Worm (Caenorhabditis elegans): ENCODE measurements around the gene hif-1.

hif-1 gene

DNA sequence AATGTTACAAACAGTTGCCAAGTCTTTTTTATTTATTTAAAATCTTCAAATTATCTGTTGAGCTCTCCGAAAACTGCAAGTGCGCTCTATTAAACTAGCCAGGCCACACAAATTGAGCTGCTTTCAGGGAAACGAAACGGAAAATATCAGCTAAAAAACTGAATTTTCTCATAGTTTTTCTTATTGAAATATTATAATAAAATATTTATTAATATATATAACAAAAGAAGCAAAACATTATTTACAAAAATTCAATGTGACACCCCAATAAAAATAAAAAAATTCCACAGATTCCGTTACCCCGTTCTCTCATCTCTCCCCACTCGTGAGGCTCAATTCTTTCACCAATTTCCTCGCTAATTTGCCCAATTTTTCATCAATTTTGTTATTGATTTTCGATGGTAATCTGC lies 52.4 kb downstream of the hif-1 start (continued):
- TF ChIP-seq dmd-4 (tag; optimal IDR thresholded peaks at IDR 0.05; ENCODE audit: borderline replicate concordance) (no peak), unc-55 (GFP tag; optimal IDR thresholded peaks at IDR 0.05) (no peak), ceh-31 (tag; optimal IDR thresholded peaks at IDR 0.05) (peak; percentile 72), K09A11.1 (tag; optimal IDR thresholded peaks at IDR 0.05; ENCODE audit: insufficient read depth) (no peak), F13H6.1 (tag; optimal IDR thresholded peaks at IDR 0.05) (no peak), ceh-18 (tag; optimal IDR thresholded peaks at IDR 0.05) (no peak), ceh-19 (GFP tag; optimal IDR thresholded peaks at IDR 0.05) (no peak), unc-86 (tag; optimal IDR thresholded peaks at IDR 0.05) (peak; percentile 55), fkh-10 (GFP tag; optimal IDR thresholded peaks at IDR 0.05) (no peak), ceh-9 (tag; optimal IDR thresholded peaks at IDR 0.05) (no peak), elt-2 (tag; optimal IDR thresholded peaks at IDR 0.05) (peak; percentile 65), nhr-232 (tag; optimal IDR thresholded peaks at IDR 0.05) (no peak), unc-3 (GFP tag; conservative IDR thresholded peaks at IDR 0.05) (no peak), unc-3 (tag; optimal IDR thresholded peaks at IDR 0.05) (peak; percentile 10), ceh-6 (GFP tag; optimal IDR thresholded peaks at IDR 0.05) (no peak), lim-6 (tag; optimal IDR thresholded peaks at IDR 0.05) (no peak), ceh-22 (tag; optimal IDR thresholded peaks at IDR 0.05) (no peak), hlh-15 (tag; optimal IDR thresholded peaks at IDR 0.05) (no peak), sdc-2 (tag; optimal IDR thresholded peaks at IDR 0.05) (no peak), hlh-8 (tag; optimal IDR thresholded peaks at IDR 0.05) (peak; percentile 58), nfya-1 (tag; optimal IDR thresholded peaks at IDR 0.05) (no peak), ref-2 (tag; optimal IDR thresholded peaks at IDR 0.05) (no peak), hlh-30 (tag; optimal IDR thresholded peaks at IDR 0.05; ENCODE audit: insufficient read depth) (no peak), ets-4 (tag; optimal IDR thresholded peaks at IDR 0.05) (peak; percentile 43), C38D4.7 (GFP tag; optimal IDR thresholded peaks at IDR 0.05) (no peak), fax-1 (tag; optimal IDR thresholded peaks at IDR 0.05) (peak; percentile 6), unc-42 (tag; optimal IDR thresholded peaks at IDR 0.05) (peak; percentile 78), syd-9 (tag; optimal IDR thresholded peaks at IDR 0.05) (no peak), hlh-13 (GFP tag; optimal IDR thresholded peaks at IDR 0.05) (no peak), tbx-2 (tag; optimal IDR thresholded peaks at IDR 0.05) (peak; percentile 72), pha-4 (tag; optimal IDR thresholded peaks at IDR 0.05) (no peak), mec-3 (tag; optimal IDR thresholded peaks at IDR 0.05; ENCODE audit: borderline replicate concordance) (no peak), elt-4 (tag; optimal IDR thresholded peaks at IDR 0.05) (no peak), pros-1 (tag; optimal IDR thresholded peaks at IDR 0.05) (no peak), Y22D7AL.16 (tag; optimal IDR thresholded peaks at IDR 0.05) (no peak), ceh-14 (tag; optimal IDR thresholded peaks at IDR 0.05) (peak; percentile 55), gmeb-2 (tag; optimal IDR thresholded peaks at IDR 0.05) (no peak), K02D7.2 (tag; optimal IDR thresholded peaks at IDR 0.05) (no peak), ceh-45 (GFP tag; IDR thresholded peaks at IDR 0.05) (no peak), ahr-1 (tag; optimal IDR thresholded peaks at IDR 0.05) (peak; percentile 69), sox-2 (GFP tag; IDR thresholded peaks at IDR 0.05) (no peak), ceh-34 (tag; optimal IDR thresholded peaks at IDR 0.05) (peak; percentile 1), T23F11.4 (GFP tag; optimal IDR thresholded peaks at IDR 0.05) (no peak), nhr-11 (tag; optimal IDR thresholded peaks at IDR 0.05) (no peak), npax-4 (tag; optimal IDR thresholded peaks at IDR 0.05) (no peak), ceh-2 (tag; optimal IDR thresholded peaks at IDR 0.05) (no peak), pqm-1 (tag; optimal IDR thresholded peaks at IDR 0.05) (no peak), sox-4 (tag; optimal IDR thresholded peaks at IDR 0.05) (peak; percentile 12)

Data from whole organism, late embryonic.